Fruit fly (Drosophila melanogaster): ENCODE results near the gene rsh.

Gene rsh

dm6 chrX:13099919-13100318, 111.5 kb downstream of the rsh start (continued):
- peak; percentile 84; the same call in 2 of the 3 replicates for TF ChIP-seq CG3726 (GFP tag; IDR thresholded peaks at IDR 0.05)
- peak; percentile 85 for TF ChIP-seq unpg (GFP tag; optimal IDR thresholded peaks at IDR 0.05)
- TF ChIP-seq CG11560 (tag; IDR thresholded peaks at IDR 0.05) = peak; percentile 62; the same call in 2 of the 3 replicates
- peak; percentile 79 for TF ChIP-seq CG12391 (tag; optimal IDR thresholded peaks at IDR 0.05)
- peak; percentile 84 for TF ChIP-seq Atf6 (GFP tag; IDR thresholded peaks at IDR 0.05)
- peak; percentile 79 for TF ChIP-seq Fer2 (tag; optimal IDR thresholded peaks at IDR 0.05)
- peak; percentile 76 for TF ChIP-seq CG7556 (GFP tag; optimal IDR thresholded peaks at IDR 0.05)
- peak; percentile 60 for TF ChIP-seq CG10654 (GFP tag; optimal IDR thresholded peaks at IDR 0.05)
- no peak for TF ChIP-seq ems (GFP tag; optimal IDR thresholded peaks at IDR 0.05)
- TF ChIP-seq Bdp1 (GFP tag; optimal IDR thresholded peaks at IDR 0.05) = no peak
- TF ChIP-seq CG8944 (GFP tag; optimal IDR thresholded peaks at IDR 0.05) = no peak
- TF ChIP-seq CG15073 (GFP tag; optimal IDR thresholded peaks at IDR 0.05) = no peak
- no peak for TF ChIP-seq CG3065 (GFP tag; optimal IDR thresholded peaks at IDR 0.05)
- TF ChIP-seq sens-2 (GFP tag; IDR thresholded peaks at IDR 0.05) = peak; percentile 74; the same call in 1 of the 2 replicates
- peak; percentile 51 for TF ChIP-seq exex (tag; optimal IDR thresholded peaks at IDR 0.05)
- no peak for TF ChIP-seq pfk (GFP tag; optimal IDR thresholded peaks at IDR 0.05)
- TF ChIP-seq CG18262 (tag; optimal IDR thresholded peaks at IDR 0.05) = peak; percentile 70
- peak; percentile 87 for TF ChIP-seq CG7372 (GFP tag; IDR thresholded peaks at IDR 0.05)
- TF ChIP-seq da (GFP tag; optimal IDR thresholded peaks at IDR 0.05) = no peak
- no peak for TF ChIP-seq pita (GFP tag; optimal IDR thresholded peaks at IDR 0.05)
- no peak for TF ChIP-seq CG10959 (GFP tag; IDR thresholded peaks at IDR 0.05)
- no peak for TF ChIP-seq CG2129 (GFP tag; IDR thresholded peaks at IDR 0.05; ENCODE audit: partially characterized antibody)
- peak; percentile 46 for TF ChIP-seq CG12104 (GFP tag; optimal IDR thresholded peaks at IDR 0.05)
- TF ChIP-seq MESR4 (GFP tag; optimal IDR thresholded peaks at IDR 0.05) = no peak
- peak; percentile 44 for TF ChIP-seq CG14710 (tag; optimal IDR thresholded peaks at IDR 0.05)
- TF ChIP-seq trh (GFP tag; optimal IDR thresholded peaks at IDR 0.05) = peak; percentile 5
- TF ChIP-seq Ravus (GFP tag; IDR thresholded peaks at IDR 0.05) = peak; percentile 57
- no peak for TF ChIP-seq br (optimal IDR thresholded peaks at IDR 0.05)
- TF ChIP-seq Asciz (GFP tag; optimal IDR thresholded peaks at IDR 0.05) = peak; percentile 31
- TF ChIP-seq CG7357 (GFP tag; IDR thresholded peaks at IDR 0.05) = peak; percentile 83
- TF ChIP-seq HmgZ (tag; optimal IDR thresholded peaks at IDR 0.05) = peak; percentile 84
- no peak for TF ChIP-seq CG3163 (GFP tag; optimal IDR thresholded peaks at IDR 0.05)
- peak; percentile 74 for TF ChIP-seq kay (GFP tag; optimal IDR thresholded peaks at IDR 0.05)
- peak; percentile 96 for TF ChIP-seq Rfx (GFP tag; IDR thresholded peaks at IDR 0.05)
- no peak for TF ChIP-seq unc-4 (GFP tag; IDR thresholded peaks at IDR 0.05; ENCODE audit: partially characterized antibody)
- TF ChIP-seq CG31388 (GFP tag; optimal IDR thresholded peaks at IDR 0.05) = no peak
- TF ChIP-seq Six4 (GFP tag; optimal IDR thresholded peaks at IDR 0.05) = peak; percentile 57
- TF ChIP-seq Drgx (GFP tag; IDR thresholded peaks at IDR 0.05) = peak; percentile 72
- peak; percentile 75 for TF ChIP-seq Oaz (GFP tag; IDR thresholded peaks at IDR 0.05)
- TF ChIP-seq hb (GFP tag; IDR thresholded peaks at IDR 0.05; ENCODE audit: partially characterized antibody) = no peak
- peak; percentile 51 for TF ChIP-seq nau (GFP tag; optimal IDR thresholded peaks at IDR 0.05)
- no peak for TF ChIP-seq NC2β (GFP tag; optimal IDR thresholded peaks at IDR 0.05)
- peak; percentile 49 for TF ChIP-seq zfh2 (GFP tag; optimal IDR thresholded peaks at IDR 0.05)
- TF ChIP-seq Sin3A (optimal IDR thresholded peaks at IDR 0.05) = no peak
- TF ChIP-seq CG13287 (GFP tag; IDR thresholded peaks at IDR 0.05; ENCODE audit: partially characterized antibody) = no peak
- TF ChIP-seq hbn (GFP tag; IDR thresholded peaks at IDR 0.05; ENCODE audit: partially characterized antibody) = no peak
- TF ChIP-seq Meics (GFP tag; optimal IDR thresholded peaks at IDR 0.05) = peak; percentile 86
- peak; percentile 47 for TF ChIP-seq ewg (GFP tag; optimal IDR thresholded peaks at IDR 0.05)
- TF ChIP-seq Dip2 (GFP tag; IDR thresholded peaks at IDR 0.05) = no peak
- peak; percentile 26 for TF ChIP-seq mam (GFP tag; optimal IDR thresholded peaks at IDR 0.05)
- no peak for TF ChIP-seq CG7745 (tag; optimal IDR thresholded peaks at IDR 0.05)
- no peak for TF ChIP-seq CG3995 (GFP tag; optimal IDR thresholded peaks at IDR 0.05)
